Worm (Caenorhabditis elegans) whole organism, L4 larva: Measurements from ENCODE around the gene F18E3.13.

Experiments used
- F26F4.8 ChIP-seq: fragments of 200-800 bp; sonication (Bioruptor generic); conservative IDR thresholded peaks from 2 replicates; pipeline ENCODE4 v1.3.6; 2022; ENCODE audit warnings: missing genetic modification characterization, missing compliant biosample characterization
- ceh-20 ChIP-seq: fragments of 200-800 bp; sonication (Bioruptor generic); IDR thresholded peaks from 2 replicates; pipeline ENCODE4 v1.3.6; 2022; ENCODE audit warnings: missing genetic modification reagents, missing genetic modification characterization, missing compliant biosample characterization
- lir-3 ChIP-seq: sonication (generic microtip); optimal IDR thresholded peaks from 2 replicates; lab custom pipeline; 2016; ENCODE audit warnings: mild to moderate bottlenecking, missing genetic modification characterization, missing compliant biosample characterization
- nhr-10 ChIP-seq: fragments of 150-350 bp; optimal IDR thresholded peaks from 2 replicates; lab custom pipeline; 2014; ENCODE audit warnings: missing biosample characterization, missing genetic modification characterization
- nhr-25 ChIP-seq: sonication (generic microtip); optimal IDR thresholded peaks from 2 replicates; lab custom pipeline; 2017; ENCODE audit warnings: missing genetic modification characterization, mild to moderate bottlenecking, missing compliant biosample characterization, antibody characterized with exemption, moderate library complexity, borderline replicate concordance; ENCODE audit not compliant: insufficient read depth
- snpc-4 ChIP-seq: fragments of 150-350 bp; optimal IDR thresholded peaks from 2 replicates; lab custom pipeline; 2014; ENCODE audit warnings: missing biosample characterization, missing genetic modification characterization

DNA sequence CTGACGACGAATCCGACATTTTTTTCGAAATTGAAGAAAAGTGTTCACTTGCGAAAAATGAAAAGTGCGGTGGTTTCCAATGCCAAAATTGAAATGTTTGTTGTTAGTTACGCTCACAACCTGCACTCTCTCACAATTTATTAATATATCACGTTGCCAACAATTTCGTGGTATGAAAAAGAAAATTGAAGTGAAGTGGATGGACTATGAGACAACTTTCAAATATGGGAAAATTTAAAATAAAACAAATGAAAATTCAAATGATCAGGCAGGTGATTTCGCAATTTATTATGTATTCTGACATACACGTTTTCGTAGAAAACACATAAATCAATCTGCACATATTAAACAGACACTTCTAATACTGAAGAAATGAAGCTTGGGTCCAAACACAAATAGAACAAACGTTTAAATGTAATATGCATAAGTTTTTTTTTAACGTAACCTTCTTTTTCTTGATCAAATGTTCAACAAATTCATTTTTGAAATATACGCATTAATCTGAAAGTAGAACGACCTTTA lies 29.9 kb upstream of the F18E3.13 start, which contains the start of gene srp-6:
- no peak for TF ChIP-seq nhr-10 (tag; lab: Kevin White, UChicago)
- TF ChIP-seq ceh-20 (GFP tag; lab: Robert Waterston, UW), result no peak
- TF ChIP-seq lir-3, result no peak
- no peak for TF ChIP-seq F26F4.8 (GFP tag; lab: Robert Waterston, UW)
- TF ChIP-seq snpc-4 (tag; lab: Kevin White, UChicago), result no peak
- no peak for TF ChIP-seq nhr-25 (tag; lab: Kevin White, UChicago)
